Worm (Caenorhabditis elegans) whole organism, L1 larva: ENCODE data around the gene lag-1.

Experiments
- C04F5.9 ChIP-seq: sonication (generic microtip); optimal IDR thresholded peaks from 2 replicates; lab custom pipeline; 2016; ENCODE audit warnings: missing genetic modification characterization, missing compliant biosample characterization
- C34B4.2 ChIP-seq: sonication (generic microtip); optimal IDR thresholded peaks from 2 replicates; lab custom pipeline; 2017; ENCODE audit warnings: mild to moderate bottlenecking, missing genetic modification characterization, missing compliant biosample characterization
- F16B12.6 ChIP-seq: fragments of 150-350 bp; optimal IDR thresholded peaks from 2 replicates; lab custom pipeline; 2014; ENCODE audit warnings: missing biosample characterization, missing genetic modification characterization
- Y116A8C.19 ChIP-seq: sonication (generic microtip); optimal IDR thresholded peaks from 2 replicates; lab custom pipeline; 2016; ENCODE audit warnings: missing compliant biosample characterization, missing genetic modification characterization, borderline replicate concordance
- aha-1 ChIP-seq: fragments of 150-350 bp; optimal IDR thresholded peaks from 2 replicates; lab custom pipeline; 2014; ENCODE audit warnings: missing biosample characterization, missing genetic modification characterization
- aly-2 ChIP-seq: fragments of 150-350 bp; optimal IDR thresholded peaks from 2 replicates; lab custom pipeline; 2014; ENCODE audit warnings: missing biosample characterization, missing genetic modification characterization
- ama-1 ChIP-seq: fragments of 150-350 bp; optimal IDR thresholded peaks from 2 replicates; lab custom pipeline; 2014
- blmp-1 ChIP-seq: fragments of 150-350 bp; optimal IDR thresholded peaks from 2 replicates; lab custom pipeline; 2014; ENCODE audit warnings: missing biosample characterization, missing genetic modification characterization
- ceh-63 ChIP-seq: fragments of 200-800 bp; sonication (Bioruptor generic); optimal IDR thresholded peaks from 2 replicates; lab custom pipeline; 2018; ENCODE audit warnings: mild to moderate bottlenecking, missing genetic modification characterization, missing compliant biosample characterization
- ceh-88 ChIP-seq: fragments of 200-800 bp; sonication (Bioruptor generic); IDR thresholded peaks from 2 replicates; pipeline ENCODE4 v1.3.6; 2022; ENCODE audit warnings: missing genetic modification characterization, missing compliant biosample characterization
- ceh-90 ChIP-seq: sonication (generic microtip); optimal IDR thresholded peaks from 2 replicates; lab custom pipeline; 2016; ENCODE audit warnings: missing genetic modification characterization, missing compliant biosample characterization
- dpl-1 ChIP-seq, 3 experiments: fragments of 150-350 bp in 2 of 3; sonication (generic microtip) in 1 of 3; optimal IDR thresholded peaks; 2 replicates each; lab custom pipeline; 2014 to 2017; ENCODE audit warnings: missing biosample characterization in 3 of 3, missing genetic modification characterization in 3 of 3, missing genetic modification reagents in 3 of 3
- efl-1 ChIP-seq, 4 experiments: fragments of 150-350 bp; optimal IDR thresholded peaks in 3 of 4; peaks in 1 of 4; 1 replicate in 1 of 4; 2 replicates in 3 of 4; lab custom pipeline; 2014; ENCODE audit warnings: missing biosample characterization in 2 of 4, missing genetic modification characterization in 2 of 4, missing genetic modification reagents in 2 of 4
- egl-13 ChIP-seq: sonication (generic microtip); optimal IDR thresholded peaks from 2 replicates; lab custom pipeline; 2016; ENCODE audit warnings: missing genotype, missing genetic modification reagents, missing genetic modification characterization, missing compliant biosample characterization
- egl-27 ChIP-seq, 2 experiments: fragments of 150-350 bp in 1 of 2; sonication (generic microtip); optimal IDR thresholded peaks; 3 replicates each; lab custom pipeline; 2017 to 2018; ENCODE audit warnings: missing biosample characterization in 2 of 2, missing genetic modification characterization in 2 of 2, missing genetic modification reagents in 2 of 2
- elt-2 ChIP-seq: sonication (generic microtip); optimal IDR thresholded peaks from 2 replicates; lab custom pipeline; 2016; ENCODE audit warnings: missing genetic modification characterization, mild to moderate bottlenecking, inconsistent platforms, missing compliant biosample characterization, missing genetic modification reagents
- ets-5 ChIP-seq: fragments of 200-800 bp; sonication (Bioruptor generic); IDR thresholded peaks from 2 replicates; pipeline ENCODE4 v1.3.6; 2022; ENCODE audit warnings: missing genetic modification characterization, missing compliant biosample characterization
- fkh-4 ChIP-seq: sonication (generic microtip); optimal IDR thresholded peaks from 2 replicates; lab custom pipeline; 2016; ENCODE audit warnings: missing compliant biosample characterization, missing genetic modification characterization, borderline replicate concordance
- fkh-8 ChIP-seq: sonication (generic microtip); optimal IDR thresholded peaks from 2 replicates; lab custom pipeline; 2016; ENCODE audit warnings: mild to moderate bottlenecking, missing genetic modification characterization, missing compliant biosample characterization
- hlh-4 ChIP-seq: sonication (generic microtip); optimal IDR thresholded peaks from 2 replicates; lab custom pipeline; 2016; ENCODE audit warnings: mild to moderate bottlenecking, missing genetic modification characterization, missing compliant biosample characterization
- hpl-2 ChIP-seq: fragments of 150-350 bp; optimal IDR thresholded peaks from 2 replicates; lab custom pipeline; 2014; ENCODE audit warnings: missing biosample characterization, missing genetic modification reagents, missing genetic modification characterization
- jun-1 ChIP-seq: fragments of 150-350 bp; optimal IDR thresholded peaks from 2 replicates; lab custom pipeline; 2014; ENCODE audit warnings: missing biosample characterization, missing genetic modification reagents, missing genetic modification characterization
- lin-39 ChIP-seq: fragments of 150-350 bp; optimal IDR thresholded peaks from 2 replicates; lab custom pipeline; 2014; ENCODE audit warnings: missing biosample characterization, missing genetic modification reagents, missing genetic modification characterization
- lir-3 ChIP-seq: sonication (generic microtip); optimal IDR thresholded peaks from 2 replicates; lab custom pipeline; 2016; ENCODE audit warnings: mild to moderate bottlenecking, missing genetic modification characterization, moderate library complexity, missing compliant biosample characterization; ENCODE audit not compliant: poor library complexity
- lsy-2 ChIP-seq, 2 experiments: fragments of 150-350 bp; optimal IDR thresholded peaks; 2 replicates each; lab custom pipeline; 2014; ENCODE audit warnings: missing biosample characterization in 2 of 2, missing genetic modification characterization in 2 of 2
- mab-9 ChIP-seq: fragments of 200-800 bp; sonication (Bioruptor generic); IDR thresholded peaks from 2 replicates; pipeline ENCODE4 v1.3.6; 2022; ENCODE audit warnings: missing genetic modification reagents, missing genetic modification characterization, missing compliant biosample characterization
- mef-2 ChIP-seq: fragments of 150-350 bp; optimal IDR thresholded peaks from 2 replicates; lab custom pipeline; 2014; ENCODE audit warnings: missing biosample characterization, missing genetic modification characterization
- mep-1 ChIP-seq: fragments of 150-350 bp; optimal IDR thresholded peaks from 2 replicates; lab custom pipeline; 2014; ENCODE audit warnings: missing biosample characterization, missing genetic modification characterization
- nhr-11 ChIP-seq: fragments of 150-350 bp; optimal IDR thresholded peaks from 2 replicates; lab custom pipeline; 2014; ENCODE audit warnings: missing biosample characterization, missing genetic modification characterization
- nhr-12 ChIP-seq: sonication (generic microtip); optimal IDR thresholded peaks from 2 replicates; lab custom pipeline; 2017; ENCODE audit warnings: missing biosample characterization, missing genetic modification characterization
- nhr-19 ChIP-seq: fragments of 200-800 bp; sonication (Bioruptor generic); conservative IDR thresholded peaks from 2 replicates; pipeline ENCODE4 v1.3.6; 2022; ENCODE audit warnings: missing genetic modification characterization, missing compliant biosample characterization
- nhr-20 ChIP-seq: sonication (generic microtip); optimal IDR thresholded peaks from 2 replicates; lab custom pipeline; 2016; ENCODE audit warnings: mild to moderate bottlenecking, missing genetic modification characterization, missing compliant biosample characterization
- nhr-237 ChIP-seq: fragments of 150-350 bp; optimal IDR thresholded peaks from 2 replicates; lab custom pipeline; 2014; ENCODE audit warnings: missing biosample characterization, missing genetic modification characterization
- nhr-76 ChIP-seq: sonication (generic microtip); optimal IDR thresholded peaks from 2 replicates; lab custom pipeline; 2017; ENCODE audit warnings: missing biosample characterization, missing genetic modification characterization
- nhr-77 ChIP-seq: fragments of 150-350 bp; optimal IDR thresholded peaks from 2 replicates; lab custom pipeline; 2014; ENCODE audit warnings: missing biosample characterization, missing genetic modification characterization
- nhr-85 ChIP-seq: sonication (generic microtip); peaks from one replicate; lab custom pipeline; 2016; ENCODE audit warnings: missing genetic modification characterization, inconsistent platforms, missing compliant biosample characterization
- pag-3 ChIP-seq: sonication (generic microtip); optimal IDR thresholded peaks from 2 replicates; lab custom pipeline; 2017; ENCODE audit warnings: missing genetic modification characterization, mild to moderate bottlenecking, missing compliant biosample characterization, antibody characterized with exemption, borderline replicate concordance; ENCODE audit not compliant: insufficient read depth
- pax-3 ChIP-seq: fragments of 200-800 bp; sonication (Bioruptor generic); optimal IDR thresholded peaks from 2 replicates; lab custom pipeline; 2018; ENCODE audit warnings: mild to moderate bottlenecking, missing genetic modification characterization, moderate library complexity, missing compliant biosample characterization
- pqm-1 ChIP-seq: sonication (generic microtip); optimal IDR thresholded peaks from 3 replicates; lab custom pipeline; 2017; ENCODE audit warnings: missing biosample characterization, missing genetic modification characterization
- rnt-1 ChIP-seq: sonication (generic microtip); optimal IDR thresholded peaks from 2 replicates; lab custom pipeline; 2016; ENCODE audit warnings: mild to moderate bottlenecking, missing genetic modification characterization, moderate library complexity, missing compliant biosample characterization
- snpc-4 ChIP-seq: fragments of 150-350 bp; optimal IDR thresholded peaks from 2 replicates; lab custom pipeline; 2014; ENCODE audit warnings: missing biosample characterization, missing genetic modification characterization
- snu-23 ChIP-seq: sonication (generic microtip); optimal IDR thresholded peaks from 2 replicates; lab custom pipeline; 2016; ENCODE audit warnings: missing genetic modification characterization, missing compliant biosample characterization
- tbx-2 ChIP-seq: sonication (generic microtip); optimal IDR thresholded peaks from 2 replicates; lab custom pipeline; 2016; ENCODE audit warnings: missing genetic modification characterization, missing compliant biosample characterization
- tlp-1 ChIP-seq: fragments of 150-350 bp; optimal IDR thresholded peaks from 2 replicates; lab custom pipeline; 2014; ENCODE audit warnings: missing biosample characterization, missing genetic modification characterization
- unc-130 ChIP-seq: fragments of 150-350 bp; optimal IDR thresholded peaks from 2 replicates; lab custom pipeline; 2017; ENCODE audit warnings: missing biosample characterization, missing genetic modification characterization, inconsistent platforms
- unc-30 ChIP-seq: sonication (generic microtip); optimal IDR thresholded peaks from 2 replicates; lab custom pipeline; 2017; ENCODE audit warnings: missing biosample characterization, missing genetic modification characterization
- xbp-1 ChIP-seq: sonication (generic microtip); optimal IDR thresholded peaks from 2 replicates; lab custom pipeline; 2016; ENCODE audit warnings: missing genetic modification characterization, missing compliant biosample characterization
- zag-1 ChIP-seq: fragments of 150-350 bp; optimal IDR thresholded peaks from 2 replicates; lab custom pipeline; 2014; ENCODE audit warnings: missing biosample characterization, missing genetic modification characterization
- zip-4 ChIP-seq: fragments of 200-800 bp; sonication (Bioruptor generic); optimal IDR thresholded peaks from 2 replicates; lab custom pipeline; 2018; ENCODE audit warnings: mild to moderate bottlenecking, missing genetic modification characterization, moderate library complexity, missing compliant biosample characterization
- ztf-11 ChIP-seq, 2 experiments: sonication (generic microtip); optimal IDR thresholded peaks; 2 replicates each; lab custom pipeline; 2016 to 2017; ENCODE audit warnings: missing genetic modification characterization in 2 of 2, missing biosample characterization in 1 of 2, missing compliant biosample characterization in 1 of 2
- ztf-4 ChIP-seq: fragments of 150-350 bp; optimal IDR thresholded peaks from 2 replicates; lab custom pipeline; 2014; ENCODE audit warnings: missing biosample characterization, missing genetic modification characterization

The lag-1 gene

ce11 chrIV:6097040-6097928 is 2.1 kb downstream of the lag-1 start:
- TF ChIP-seq zag-1 (tag; lab: Kevin White, UChicago) (no peak), tlp-1 (tag; lab: Kevin White, UChicago) (no peak), ceh-90 (tag; lab: Kevin White, UChicago) (no peak), efl-1 (optimal IDR thresholded peaks at IDR 0.05; lab: Kevin White, UChicago) (peak; percentile 65 to 71), efl-1 (GFP tag; optimal IDR thresholded peaks at IDR 0.05 in 1 of 2; lab: Kevin White, UChicago) (peak; percentile 31 to 92), mab-9 (0 out of 2 replicates have a peak, but pooled peaks have one; percentile 7), nhr-76 (tag; lab: Kevin White, UChicago) (no peak), nhr-11 (tag; lab: Kevin White, UChicago) (no peak), C04F5.9 (tag; lab: Kevin White, UChicago) (no peak), rnt-1 (peak; percentile 77), zip-4 (GFP tag; lab: Kevin White, UChicago) (no peak), hlh-4 (tag; lab: Kevin White, UChicago) (no peak), nhr-77 (tag; lab: Kevin White, UChicago) (peak; percentile 56), unc-30 (no peak), tbx-2 (tag; lab: Kevin White, UChicago) (peak; percentile 85), ama-1 (lab: Kevin White, UChicago) (no peak), elt-2 (tag; lab: Kevin White, UChicago) (peak; percentile 15), egl-13 (tag; lab: Kevin White, UChicago) (no peak), lir-3 (tag; lab: Kevin White, UChicago) (peak; percentile 29), nhr-12 (tag; lab: Kevin White, UChicago) (no peak), jun-1 (tag; lab: Kevin White, UChicago) (peak; percentile 68), blmp-1 (tag; lab: Kevin White, UChicago) (peak; percentile 95), egl-27 (tag; optimal IDR thresholded peaks at IDR 0.05; lab: Kevin White, UChicago) (no peak), dpl-1 (GFP tag; optimal IDR thresholded peaks at IDR 0.05; lab: Kevin White, UChicago) (peak; percentile 46 to 55 (median 52)), C34B4.2 (tag; lab: Kevin White, UChicago) (no peak), pax-3 (tag; lab: Kevin White, UChicago) (no peak), nhr-19 (GFP tag; lab: Robert Waterston, UW) (peak; percentile 67), pag-3 (tag; lab: Kevin White, UChicago) (no peak), unc-130 (tag; lab: Kevin White, UChicago) (peak; percentile 52), snu-23 (peak; percentile 92), pqm-1 (tag; lab: Kevin White, UChicago) (no peak), xbp-1 (tag; lab: Kevin White, UChicago) (peak; percentile 75), mef-2 (tag; lab: Kevin White, UChicago) (no peak), ztf-11 (tag; optimal IDR thresholded peaks at IDR 0.05; lab: Kevin White, UChicago) (peak in 1 of 2 experiments; percentile 40), hpl-2 (no peak), Y116A8C.19 (tag; lab: Kevin White, UChicago) (no peak), ceh-63 (no peak), F16B12.6 (tag; lab: Kevin White, UChicago) (no peak), nhr-85 (peak; percentile 96), ztf-4 (tag; lab: Kevin White, UChicago) (peak; percentile 15), fkh-4 (no peak), aha-1 (tag; lab: Kevin White, UChicago) (no peak), snpc-4 (peak; percentile 84), fkh-8 (tag; lab: Kevin White, UChicago) (peak; percentile 55), nhr-237 (tag; lab: Kevin White, UChicago) (peak; percentile 62), mep-1 (tag; lab: Kevin White, UChicago) (peak; percentile 91), ceh-88 (GFP tag; lab: Robert Waterston, UW) (no peak), aly-2 (tag; lab: Kevin White, UChicago) (peak; percentile 38), lin-39 (no peak), ets-5 (no peak), nhr-20 (peak; percentile 91), lsy-2 (tag; optimal IDR thresholded peaks at IDR 0.05; lab: Kevin White, UChicago) (peak; percentile 65 to 75)
